Fruit fly (Drosophila melanogaster): ENCODE data around the gene Sfp33A3.

Sfp33A3 gene

dm6 chr2L:11807697-11808226 lies 31.9 kb upstream of the Sfp33A3 start (continued):
- TF ChIP-seq cyc (GFP tag; optimal IDR thresholded peaks at IDR 0.05) (no peak), CG9139 (GFP tag; optimal IDR thresholded peaks at IDR 0.05) (peak; percentile 59), Eip78C (GFP tag) (peak; percentile 24), fd59A (GFP tag; optimal IDR thresholded peaks at IDR 0.05) (no peak), dac (GFP tag; optimal IDR thresholded peaks at IDR 0.05) (no peak), Smox (GFP tag; optimal IDR thresholded peaks at IDR 0.05) (no peak), CG4318 (GFP tag; optimal IDR thresholded peaks at IDR 0.05) (no peak), CG8632 (GFP tag; optimal IDR thresholded peaks at IDR 0.05) (no peak), CG16779 (tag; optimal IDR thresholded peaks at IDR 0.05) (peak; percentile 46), CG6792 (GFP tag; optimal IDR thresholded peaks at IDR 0.05) (no peak), Gug (GFP tag; IDR thresholded peaks at IDR 0.05) (no peak), CG15336 (GFP tag; IDR thresholded peaks at IDR 0.05) (no peak; the same call in 1 of the 2 replicates), Hr39 (GFP tag; optimal IDR thresholded peaks at IDR 0.05) (no peak), lz (GFP tag; optimal IDR thresholded peaks at IDR 0.05) (peak; percentile 17), acj6 (GFP tag; optimal IDR thresholded peaks at IDR 0.05) (no peak), achi (GFP tag; optimal IDR thresholded peaks at IDR 0.05) (peak; percentile 11), CG3919 (GFP tag; optimal IDR thresholded peaks at IDR 0.05) (peak; percentile 39), Lpt (GFP tag; optimal IDR thresholded peaks at IDR 0.05) (peak; percentile 64), CG34406 (GFP tag; optimal IDR thresholded peaks at IDR 0.05) (no peak), CG8319 (GFP tag; optimal IDR thresholded peaks at IDR 0.05) (no peak), vri (GFP tag; optimal IDR thresholded peaks at IDR 0.05) (peak; percentile 54), CG3032 (tag; optimal IDR thresholded peaks at IDR 0.05) (no peak), Ets21C (GFP tag; optimal IDR thresholded peaks at IDR 0.05) (no peak)

- TF ChIP-seq Eip78C (GFP tag): no peak
- no peak for TF ChIP-seq lz (GFP tag; optimal IDR thresholded peaks at IDR 0.05)
- peak; percentile 23 for TF ChIP-seq Smox (GFP tag; optimal IDR thresholded peaks at IDR 0.05)
- TF ChIP-seq dac (GFP tag; optimal IDR thresholded peaks at IDR 0.05): no peak
- peak; percentile 25 for TF ChIP-seq CG32006 (GFP tag; optimal IDR thresholded peaks at IDR 0.05)
- peak; percentile 6 for TF ChIP-seq Hr4 (GFP tag; optimal IDR thresholded peaks at IDR 0.05)
- no peak for TF ChIP-seq Eip75B (GFP tag; optimal IDR thresholded peaks at IDR 0.05)
- TF ChIP-seq fd59A (GFP tag; optimal IDR thresholded peaks at IDR 0.05): peak; percentile 1
- TF ChIP-seq fkh (GFP tag; optimal IDR thresholded peaks at IDR 0.05): no peak
- TF ChIP-seq CG3919 (GFP tag; optimal IDR thresholded peaks at IDR 0.05): no peak
- no peak for TF ChIP-seq CG9139 (GFP tag; optimal IDR thresholded peaks at IDR 0.05)
- no peak for TF ChIP-seq dsx (GFP tag; optimal IDR thresholded peaks at IDR 0.05; ENCODE audit: poor library complexity, severe bottlenecking)
- TF ChIP-seq esn (GFP tag; optimal IDR thresholded peaks at IDR 0.05): no peak
- TF ChIP-seq CG15336 (GFP tag; IDR thresholded peaks at IDR 0.05): no peak
- no peak for TF ChIP-seq CG10669 (GFP tag; optimal IDR thresholded peaks at IDR 0.05)
Measured at dm6 chr2L:11808327-11808701, 31.4 kb upstream of the Sfp33A3 start.

DNA sequence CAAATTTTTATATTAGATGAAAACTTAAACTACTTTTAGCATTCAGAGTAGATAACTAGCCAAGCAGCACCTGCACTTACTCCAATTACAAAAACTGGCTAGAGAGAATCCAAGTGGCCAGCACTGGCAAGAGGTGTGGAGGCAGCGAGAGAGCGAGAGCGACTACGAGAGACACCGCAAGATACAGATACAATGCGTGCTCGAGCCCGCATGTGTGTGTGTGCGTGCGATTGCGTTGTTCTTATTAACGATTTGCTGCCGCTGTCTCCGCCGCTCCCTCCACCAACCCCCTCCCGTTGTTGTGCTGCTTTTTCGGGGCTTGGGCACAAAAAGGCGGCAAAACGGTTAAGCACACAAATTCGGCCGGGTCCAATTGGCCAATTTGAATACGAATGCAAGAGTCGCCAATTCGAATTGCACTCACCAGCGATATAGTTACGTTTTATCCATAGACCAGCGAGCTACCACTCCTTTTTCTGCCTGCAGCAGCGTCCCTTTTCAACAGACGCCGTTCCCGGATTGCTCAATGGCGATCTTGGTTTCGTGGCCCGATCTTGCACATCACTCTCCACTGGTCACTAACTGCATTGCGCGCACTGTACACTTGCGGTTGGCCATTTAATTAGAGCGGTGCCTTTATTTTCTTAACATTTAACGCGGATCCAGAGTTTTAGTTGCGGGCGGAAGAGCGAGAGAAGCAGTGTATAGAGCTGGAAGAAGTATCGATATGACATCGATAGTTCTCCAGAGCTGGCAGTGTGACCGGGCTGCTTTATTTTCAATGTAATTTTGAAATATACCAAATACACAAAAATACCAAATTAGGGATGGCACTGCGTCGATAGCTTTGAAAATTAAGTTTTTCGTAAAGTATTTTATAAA lies 30.8 kb upstream of the Sfp33A3 start, which contains the start of gene crol:
crol (minus strand) TSS at position 737 of the 882 bp plus-strand sequence.
- TF ChIP-seq Hr4 (GFP tag; optimal IDR thresholded peaks at IDR 0.05) (no peak), CG11762 (GFP tag; optimal IDR thresholded peaks at IDR 0.05; ENCODE audit: insufficient read depth) (no peak), vri (GFP tag; optimal IDR thresholded peaks at IDR 0.05) (peak; percentile 71), Eip75B (GFP tag; optimal IDR thresholded peaks at IDR 0.05) (no peak), esn (GFP tag; optimal IDR thresholded peaks at IDR 0.05) (peak; percentile 31), CG11902 (GFP tag; optimal IDR thresholded peaks at IDR 0.05) (no peak), CG8319 (GFP tag; optimal IDR thresholded peaks at IDR 0.05) (no peak), CG6163 (GFP tag; IDR thresholded peaks at IDR 0.05) (peak; percentile 58; the same call in 2 of the 3 replicates), cyc (GFP tag; optimal IDR thresholded peaks at IDR 0.05) (peak; percentile 4), CG16779 (tag; optimal IDR thresholded peaks at IDR 0.05) (no peak), dsx (GFP tag; optimal IDR thresholded peaks at IDR 0.05; ENCODE audit: poor library complexity, severe bottlenecking) (peak; percentile 17), Lpt (GFP tag; optimal IDR thresholded peaks at IDR 0.05) (peak; percentile 47), Sox15 (GFP tag; optimal IDR thresholded peaks at IDR 0.05) (no peak), fkh (GFP tag; optimal IDR thresholded peaks at IDR 0.05) (peak; percentile 23), Gug (GFP tag; IDR thresholded peaks at IDR 0.05) (no peak), svp (GFP tag) (no peak), CG11294 (GFP tag; IDR thresholded peaks at IDR 0.05) (no peak), CG6854 (GFP tag; optimal IDR thresholded peaks at IDR 0.05) (peak; percentile 5), fd85E (GFP tag; optimal IDR thresholded peaks at IDR 0.05) (no peak), spab (GFP tag; optimal IDR thresholded peaks at IDR 0.05) (no peak), Hr38 (GFP tag; optimal IDR thresholded peaks at IDR 0.05) (no peak), OdsH (GFP tag; optimal IDR thresholded peaks at IDR 0.05) (peak; percentile 15), CG1621 (tag; optimal IDR thresholded peaks at IDR 0.05) (peak; percentile 42), salr (GFP tag; optimal IDR thresholded peaks at IDR 0.05) (no peak), CG3919 (GFP tag; optimal IDR thresholded peaks at IDR 0.05) (no peak), CG6808 (GFP tag; optimal IDR thresholded peaks at IDR 0.05) (peak; percentile 28)

Data from whole organism, prepupa.